Fruit fly (Drosophila melanogaster) whole organism, embryonic: ENCODE results near the gene His3.3B.
A peak's percentile ranks its signal among the peaks of the same experiment; 100 is the strongest.

Experiments used
- CG12769 ChIP-seq: fragments of 200-800 bp; sonication (Bioruptor generic); optimal IDR thresholded peaks from 2 replicates; lab custom pipeline; 2019; ENCODE audit warnings: missing biosample characterization, mild to moderate bottlenecking, missing genetic modification characterization, moderate library complexity
- CG13296 ChIP-seq: fragments of 200-800 bp; sonication (Bioruptor generic); optimal IDR thresholded peaks from 3 replicates; lab custom pipeline; 2018; ENCODE audit warnings: missing biosample characterization, mild to moderate bottlenecking, missing genetic modification characterization
- CG15696 ChIP-seq: fragments of 200-800 bp; sonication (Bioruptor generic); optimal IDR thresholded peaks from 2 replicates; lab custom pipeline; 2019; ENCODE audit warnings: missing biosample characterization, mild to moderate bottlenecking, missing genetic modification characterization, moderate library complexity
- CG1602 ChIP-seq: fragments of 200-800 bp; sonication (Bioruptor generic); optimal IDR thresholded peaks from 3 replicates; lab custom pipeline; 2016; ENCODE audit warnings: missing biosample characterization, missing genetic modification characterization
- CG18599 ChIP-seq: fragments of 200-800 bp; sonication (Bioruptor generic); optimal IDR thresholded peaks from 3 replicates; lab custom pipeline; 2017; ENCODE audit warnings: missing biosample characterization, missing genetic modification characterization, mild to moderate bottlenecking, moderate library complexity, missing genetic modification reagents
- CG42726 ChIP-seq: fragments of 200-800 bp; sonication (Bioruptor generic); IDR thresholded peaks from 2 replicates; pipeline ENCODE4 v1.3.6; 2022; ENCODE audit warnings: missing biosample characterization, missing genetic modification characterization; ENCODE audit not compliant: partially characterized antibody
- CG4404 ChIP-seq: fragments of 200-800 bp; sonication (Bioruptor generic); IDR thresholded peaks from 2 replicates; pipeline ENCODE4 v1.3.6; 2022; ENCODE audit warnings: missing biosample characterization, missing genetic modification characterization
- CG4707 ChIP-seq: fragments of 200-800 bp; sonication (Bioruptor generic); optimal IDR thresholded peaks from 2 replicates; lab custom pipeline; 2018; ENCODE audit warnings: missing biosample characterization, mild to moderate bottlenecking, missing genetic modification characterization, moderate library complexity
- CG4730 ChIP-seq: fragments of 200-800 bp; sonication (Bioruptor generic); IDR thresholded peaks from 2 replicates; pipeline ENCODE4 v1.3.6; 2022; ENCODE audit warnings: missing biosample characterization, missing genetic modification characterization
- CG6654 ChIP-seq: fragments of 200-800 bp; sonication (Bioruptor generic); optimal IDR thresholded peaks from 2 replicates; lab custom pipeline; 2017; ENCODE audit warnings: missing biosample characterization, mild to moderate bottlenecking, missing genetic modification characterization
- CG7271 ChIP-seq: fragments of 200-800 bp; sonication (Bioruptor generic); optimal IDR thresholded peaks from 2 replicates; lab custom pipeline; 2018; ENCODE audit warnings: missing biosample characterization, mild to moderate bottlenecking, missing genetic modification characterization, moderate library complexity
- CG8944 ChIP-seq: fragments of 200-800 bp; sonication (Bioruptor generic); optimal IDR thresholded peaks from 3 replicates; lab custom pipeline; 2016; ENCODE audit warnings: missing biosample characterization, missing genetic modification characterization
- CG9215 ChIP-seq: fragments of 200-800 bp; sonication (Bioruptor generic); IDR thresholded peaks from 2 replicates; pipeline ENCODE4 v1.3.6; 2022; ENCODE audit warnings: missing biosample characterization, missing genetic modification characterization
- CHES-1-like ChIP-seq: fragments of 200-800 bp; sonication (Bioruptor generic); optimal IDR thresholded peaks from 2 replicates; lab custom pipeline; 2016; ENCODE audit warnings: missing biosample characterization, missing genetic modification characterization
- Camta ChIP-seq: fragments of 200-800 bp; sonication (Bioruptor generic); optimal IDR thresholded peaks from 2 replicates; lab custom pipeline; 2016; ENCODE audit warnings: missing biosample characterization, missing genetic modification characterization
- Chrac-16 ChIP-seq: fragments of 200-800 bp; sonication (Bioruptor generic); optimal IDR thresholded peaks from 3 replicates; lab custom pipeline; 2016; ENCODE audit warnings: missing biosample characterization, missing genetic modification characterization
- D19B ChIP-seq: fragments of 200-800 bp; sonication (Bioruptor generic); optimal IDR thresholded peaks from 2 replicates; lab custom pipeline; 2017; ENCODE audit warnings: missing biosample characterization, mild to moderate bottlenecking, missing genetic modification characterization
- Doc2 ChIP-seq: fragments of 200-800 bp; sonication (Bioruptor generic); IDR thresholded peaks from 2 replicates; pipeline ENCODE4 v1.3.6; 2022; ENCODE audit warnings: missing biosample characterization, missing genetic modification characterization
- Doc3 ChIP-seq: fragments of 200-800 bp; sonication (Bioruptor generic); IDR thresholded peaks from 3 replicates; pipeline ENCODE4 v1.3.6; 2022; ENCODE audit warnings: missing biosample characterization, missing genetic modification characterization; ENCODE audit not compliant: partially characterized antibody
- E2f1 ChIP-seq: fragments of 200-800 bp; sonication (Bioruptor generic); IDR thresholded peaks from 2 replicates; pipeline ENCODE4 v1.3.6; 2022; ENCODE audit warnings: missing biosample characterization, missing genetic modification characterization
- Elba2 ChIP-seq: fragments of 200-800 bp; sonication (Bioruptor generic); optimal IDR thresholded peaks from 3 replicates; lab custom pipeline; 2016; ENCODE audit warnings: missing biosample characterization, missing genetic modification characterization
- Fer2 ChIP-seq: fragments of 200-800 bp; sonication (Bioruptor generic); optimal IDR thresholded peaks from 2 replicates; lab custom pipeline; 2018; ENCODE audit warnings: missing biosample characterization, mild to moderate bottlenecking, missing genetic modification characterization, moderate library complexity
- Gsc ChIP-seq: fragments of 200-800 bp; sonication (Bioruptor generic); IDR thresholded peaks from 2 replicates; pipeline ENCODE4 v1.3.6; 2022; ENCODE audit warnings: missing biosample characterization, missing genetic modification characterization
- Mrtf ChIP-seq: fragments of 200-800 bp; sonication (Bioruptor generic); IDR thresholded peaks from 3 replicates; pipeline ENCODE4 v1.3.6; 2022; ENCODE audit warnings: missing biosample characterization, missing genetic modification characterization
- NfI ChIP-seq: fragments of 200-800 bp; sonication (Bioruptor generic); optimal IDR thresholded peaks from 3 replicates; lab custom pipeline; 2018; ENCODE audit warnings: missing biosample characterization, mild to moderate bottlenecking, missing genetic modification characterization, moderate library complexity
- ap ChIP-seq: fragments of 200-800 bp; sonication (Bioruptor generic); IDR thresholded peaks from 2 replicates; pipeline ENCODE4 v1.3.6; 2022; ENCODE audit warnings: missing biosample characterization, missing genetic modification characterization
- az2 ChIP-seq: fragments of 200-800 bp; sonication (Bioruptor generic); optimal IDR thresholded peaks from 3 replicates; lab custom pipeline; 2016; ENCODE audit warnings: missing biosample characterization, missing genetic modification characterization
- bsh ChIP-seq, 2 experiments: fragments of 200-800 bp; sonication (Bioruptor generic); optimal IDR thresholded peaks; 2 replicates each; lab custom pipeline; 2017 to 2018; ENCODE audit warnings: mild to moderate bottlenecking in 2 of 2, missing biosample characterization in 2 of 2, missing genetic modification characterization in 2 of 2, moderate library complexity in 1 of 2
- cad ChIP-seq: fragments of >200 bp; optimal IDR thresholded peaks from 2 replicates; lab custom pipeline; 2017; ENCODE audit warnings: missing biosample characterization, missing genetic modification characterization
- cas ChIP-seq: fragments of 200-800 bp; sonication (Bioruptor generic); IDR thresholded peaks from 2 replicates; pipeline ENCODE4 v1.3.6; 2022; ENCODE audit warnings: missing biosample characterization, missing genetic modification characterization
- chif ChIP-seq, 2 experiments: fragments of 200-800 bp; sonication (Bioruptor generic); optimal IDR thresholded peaks; 3 replicates each; lab custom pipeline; 2016; ENCODE audit warnings: missing biosample characterization in 2 of 2, missing genetic modification characterization in 2 of 2
- chm ChIP-seq: fragments of 200-800 bp; sonication (Bioruptor generic); IDR thresholded peaks from 2 replicates; pipeline ENCODE4 v1.3.6; 2022; ENCODE audit warnings: missing biosample characterization, missing genetic modification characterization
- croc ChIP-seq: fragments of 200-800 bp; sonication (Bioruptor generic); conservative IDR thresholded peaks from 3 replicates; pipeline ENCODE4 v1.3.6; 2022; ENCODE audit warnings: missing biosample characterization, missing genetic modification characterization
- dmrt99B ChIP-seq: fragments of 200-800 bp; sonication (Bioruptor generic); optimal IDR thresholded peaks from 2 replicates; lab custom pipeline; 2018; ENCODE audit warnings: missing biosample characterization, mild to moderate bottlenecking, missing genetic modification characterization, moderate library complexity
- exex ChIP-seq: fragments of 200-800 bp; sonication (Bioruptor generic); optimal IDR thresholded peaks from 4 replicates; lab custom pipeline; 2018; ENCODE audit warnings: missing biosample characterization, mild to moderate bottlenecking, missing genetic modification characterization, moderate library complexity
- fd3F ChIP-seq: fragments of 200-800 bp; sonication (Bioruptor generic); optimal IDR thresholded peaks from 2 replicates; lab custom pipeline; 2018; ENCODE audit warnings: missing biosample characterization, mild to moderate bottlenecking, missing genetic modification characterization, moderate library complexity
- hb ChIP-seq: fragments of 200-800 bp; sonication (Bioruptor generic); IDR thresholded peaks from 3 replicates; pipeline ENCODE4 v1.3.6; 2022; ENCODE audit warnings: missing biosample characterization, missing genetic modification characterization; ENCODE audit not compliant: partially characterized antibody
- jigr1 ChIP-seq: fragments of 200-800 bp; sonication (Bioruptor generic); IDR thresholded peaks from 3 replicates; pipeline ENCODE4 v1.3.6; 2022; ENCODE audit warnings: missing biosample characterization, missing genetic modification characterization
- kay ChIP-seq: fragments of 200-800 bp; sonication (Bioruptor generic); optimal IDR thresholded peaks from 2 replicates; lab custom pipeline; 2016; ENCODE audit warnings: missing biosample characterization, missing genetic modification characterization
- nau ChIP-seq: fragments of 200-800 bp; sonication (Bioruptor generic); optimal IDR thresholded peaks from 3 replicates; lab custom pipeline; 2017; ENCODE audit warnings: missing biosample characterization, mild to moderate bottlenecking, missing genetic modification characterization, missing genetic modification reagents
- pzg ChIP-seq: fragments of 200-800 bp; sonication (Bioruptor generic); optimal IDR thresholded peaks from 3 replicates; lab custom pipeline; 2018; ENCODE audit warnings: missing biosample characterization, mild to moderate bottlenecking, missing genetic modification characterization, moderate library complexity
- sc ChIP-seq, 3 experiments: fragments of >200 bp in 2 of 3; fragments of 200-800 bp in 1 of 3; sonication (Bioruptor generic) in 1 of 3; optimal IDR thresholded peaks; 2 replicates in 2 of 3; 3 replicates in 1 of 3; lab custom pipeline; 2017; ENCODE audit warnings: mild to moderate bottlenecking in 1 of 3, missing biosample characterization in 1 of 3, missing genetic modification characterization in 1 of 3, missing genetic modification reagents in 1 of 3
- schlank ChIP-seq: fragments of 200-800 bp; sonication (Bioruptor generic); optimal IDR thresholded peaks from 2 replicates; lab custom pipeline; 2018; ENCODE audit warnings: missing biosample characterization, mild to moderate bottlenecking, missing genetic modification characterization
- seq ChIP-seq: fragments of 200-800 bp; sonication (Bioruptor generic); IDR thresholded peaks from 2 replicates; pipeline ENCODE4 v1.3.6; 2022; ENCODE audit warnings: missing biosample characterization, missing genetic modification characterization
- sim ChIP-seq: fragments of 200-800 bp; sonication (Bioruptor generic); IDR thresholded peaks from 2 replicates; pipeline ENCODE4 v1.3.6; 2022; ENCODE audit warnings: missing biosample characterization, missing genetic modification characterization
- tll ChIP-seq, 2 experiments: fragments of 200-800 bp in 1 of 2; fragments of >200 bp in 1 of 2; sonication (Bioruptor generic) in 1 of 2; optimal IDR thresholded peaks; 2 replicates each; lab custom pipeline; 2017 to 2019; ENCODE audit warnings: missing biosample characterization in 2 of 2, missing genetic modification characterization in 2 of 2, mild to moderate bottlenecking in 1 of 2, moderate library complexity in 1 of 2
- tup ChIP-seq: fragments of 200-800 bp; sonication (Bioruptor generic); optimal IDR thresholded peaks from 2 replicates; lab custom pipeline; 2016; ENCODE audit warnings: missing biosample characterization, mild to moderate bottlenecking, missing genetic modification characterization, moderate library complexity
- yki ChIP-seq: fragments of >200 bp; optimal IDR thresholded peaks from 3 replicates; lab custom pipeline; 2018

The His3.3B gene

DNA sequence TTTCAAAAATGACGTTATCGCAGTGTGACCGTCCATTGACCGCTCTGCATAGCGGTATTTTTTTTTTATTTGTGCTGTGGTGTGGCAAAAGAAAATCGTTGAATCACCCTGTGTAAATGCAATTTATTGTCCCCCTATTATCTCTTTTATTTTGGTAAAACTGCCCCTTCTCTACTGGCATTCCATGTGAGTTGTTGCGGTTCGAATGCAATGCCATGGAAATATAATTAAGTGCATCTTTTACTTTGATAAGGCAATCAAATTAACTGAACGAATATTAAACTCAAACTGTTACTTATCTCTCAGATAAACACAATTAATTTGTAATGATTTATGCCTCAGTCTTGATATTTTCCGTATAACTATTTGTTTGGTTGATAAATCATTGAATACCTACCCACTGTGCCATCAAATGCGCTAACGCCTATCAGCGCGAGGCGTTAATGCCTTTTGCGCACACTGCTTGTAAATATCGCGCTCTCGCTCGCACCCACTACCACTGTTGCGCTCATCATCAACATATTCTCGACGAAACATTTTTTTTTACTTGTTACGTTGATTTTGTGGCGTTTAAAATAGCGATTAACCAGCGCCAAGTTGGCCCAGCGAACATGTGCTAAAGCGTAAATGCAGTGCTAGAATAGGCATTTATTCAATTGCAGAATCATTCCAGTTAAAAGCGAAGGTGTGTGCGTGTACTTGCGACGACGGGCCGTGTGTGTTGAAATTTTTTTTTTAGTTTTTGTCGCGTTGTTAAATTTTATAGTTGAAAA, 47.2 kb downstream of the His3.3B start (continued):
- TF ChIP-seq CG42726 (no peak), CG13296 (GFP tag; lab: Kevin White, UChicago) (peak; percentile 6), sc (optimal IDR thresholded peaks at IDR 0.05; lab: Kevin White, UChicago) (no peak), sc (GFP tag; optimal IDR thresholded peaks at IDR 0.05; lab: Kevin White, UChicago) (peak; percentile 10), kay (no peak), Gsc (GFP tag; lab: Robert Waterston, UW) (no peak), NfI (peak; percentile 45), chif (GFP tag; optimal IDR thresholded peaks at IDR 0.05; lab: Kevin White, UChicago) (peak; percentile 52 to 66), seq (GFP tag; lab: Robert Waterston, UW) (no peak), fd3F (GFP tag; lab: Kevin White, UChicago) (peak; percentile 18), CG9215 (GFP tag; lab: Robert Waterston, UW) (peak; percentile 44), Camta (GFP tag; lab: Kevin White, UChicago) (peak; percentile 53), schlank (tag; lab: Kevin White, UChicago) (no peak), tll (GFP tag; optimal IDR thresholded peaks at IDR 0.05; lab: Kevin White, UChicago) (peak in 1 of 2 experiments; percentile 70), CHES-1-like (GFP tag; lab: Kevin White, UChicago) (peak; percentile 59), CG4404 (peak; percentile 45), dmrt99B (no peak), bsh (GFP tag; optimal IDR thresholded peaks at IDR 0.05; lab: Kevin White, UChicago) (peak in 1 of 2 experiments; percentile 41), exex (tag; lab: Kevin White, UChicago) (no peak), Fer2 (tag; lab: Kevin White, UChicago) (no peak), CG1602 (GFP tag; lab: Kevin White, UChicago) (peak; percentile 52), az2 (GFP tag; lab: Kevin White, UChicago) (peak; percentile 49), nau (GFP tag; lab: Kevin White, UChicago) (no peak), CG15696 (tag; lab: Kevin White, UChicago) (peak; percentile 35), D19B (peak; percentile 28), jigr1 (no peak), Elba2 (GFP tag; lab: Kevin White, UChicago) (peak; percentile 11), yki (lab: Kevin White, UChicago) (no peak), Doc2 (GFP tag; lab: Robert Waterston, UW) (no peak), CG12769 (no peak), CG8944 (GFP tag; lab: Kevin White, UChicago) (peak; percentile 55), cad (no peak), CG4707 (peak; percentile 36), croc (GFP tag; lab: Robert Waterston, UW) (no peak; the same call in 2 of the 3 replicates), ap (GFP tag; lab: Robert Waterston, UW) (no peak), E2f1 (GFP tag; lab: Robert Waterston, UW) (peak; percentile 20; the same call in 1 of the 2 replicates), CG7271 (tag; lab: Kevin White, UChicago) (no peak), cas (GFP tag; lab: Robert Waterston, UW) (no peak), Mrtf (no peak), CG18599 (GFP tag; lab: Kevin White, UChicago) (peak; percentile 38), hb (no peak), tup (GFP tag; lab: Kevin White, UChicago) (no peak), pzg (GFP tag; lab: Kevin White, UChicago) (peak; percentile 52), CG6654 (no peak), CG4730 (GFP tag; lab: Robert Waterston, UW) (no peak; the same call in 1 of the 2 replicates), Chrac-16 (peak; percentile 53), sim (GFP tag; lab: Robert Waterston, UW) (no peak), Doc3 (GFP tag; lab: Robert Waterston, UW) (no peak), chm (GFP tag; lab: Robert Waterston, UW) (0 out of 2 replicates have a peak, but pooled peaks have one; percentile 14)
